4 fruit fly cellular contexts compared by ENCODE assay signal in genomic region chr2L:12040510-12040909, dm6.
TF ChIP-seq lines count a peak whose summit lies in the region.

Gene CG6766 (minus strand): TSS chr2L:12040689.

- TF ChIP-seq CTCF in whole organism, embryonic (GFP tag; optimal IDR thresholded peaks at IDR 0.05; lab: Kevin White, UChicago) = no peak

TF ChIP-seq in whole organism, adult, 20 proteins besides CTCF, POLR2A, EP300 and RAD21:
- TF ChIP-seq Mnt (GFP tag; optimal IDR thresholded peaks at IDR 0.05; lab: Kevin White, UChicago) (no peak), tj (GFP tag; optimal IDR thresholded peaks at IDR 0.05; lab: Kevin White, UChicago) (peak; percentile 18), bab1 (GFP tag; optimal IDR thresholded peaks at IDR 0.05; lab: Kevin White, UChicago) (peak; percentile 51), ovo (GFP tag; optimal IDR thresholded peaks at IDR 0.05; lab: Kevin White, UChicago) (no peak), CG11617 (GFP tag; optimal IDR thresholded peaks at IDR 0.05; lab: Kevin White, UChicago) (no peak), CG14711 (tag; optimal IDR thresholded peaks at IDR 0.05; lab: Kevin White, UChicago) (no peak), toe (GFP tag; optimal IDR thresholded peaks at IDR 0.05; lab: Kevin White, UChicago) (no peak), pad (GFP tag; optimal IDR thresholded peaks at IDR 0.05; lab: Kevin White, UChicago) (no peak)

TF ChIP-seq in whole organism, embryonic, 481 proteins besides CTCF, POLR2A, EP300 and RAD21 (continues in another document):
- TF ChIP-seq run (tag; optimal IDR thresholded peaks at IDR 0.05; lab: Kevin White, UChicago) (no peak), Aef1 (GFP tag; IDR thresholded peaks at IDR 0.05; lab: Robert Waterston, UW) (no peak), Myb (GFP tag; optimal IDR thresholded peaks at IDR 0.05; lab: Kevin White, UChicago) (peak; percentile 87), CG14710 (tag; optimal IDR thresholded peaks at IDR 0.05; lab: Kevin White, UChicago) (peak; percentile 31), CG14667 (GFP tag; IDR thresholded peaks at IDR 0.05; lab: Robert Waterston, UW) (no peak), h (optimal IDR thresholded peaks at IDR 0.05; lab: Kevin White, UChicago) (no peak), MESR4 (GFP tag; optimal IDR thresholded peaks at IDR 0.05; lab: Kevin White, UChicago) (peak; percentile 60), Med (GFP tag; lab: Kevin White, UChicago) (peak; percentile 48), Scr (GFP tag; IDR thresholded peaks at IDR 0.05; lab: Robert Waterston, UW; ENCODE audit: partially characterized antibody) (peak; percentile 36; the same call in 1 of the 2 replicates), Usf (GFP tag; optimal IDR thresholded peaks at IDR 0.05; lab: Kevin White, UChicago) (no peak), nerfin-1 (tag; optimal IDR thresholded peaks at IDR 0.05; lab: Kevin White, UChicago) (peak; percentile 91), bbx (GFP tag; IDR thresholded peaks at IDR 0.05; lab: Robert Waterston, UW; ENCODE audit: partially characterized antibody) (peak; percentile 35; the same call in 1 of the 2 replicates), row (GFP tag; IDR thresholded peaks at IDR 0.05; lab: Robert Waterston, UW) (peak; percentile 80), BEAF-32 (GFP tag; optimal IDR thresholded peaks at IDR 0.05; lab: Kevin White, UChicago) (peak; percentile 52), CG2712 (tag; optimal IDR thresholded peaks at IDR 0.05; lab: Kevin White, UChicago) (peak; percentile 15), CG12219 (GFP tag; optimal IDR thresholded peaks at IDR 0.05; lab: Kevin White, UChicago) (no peak), gfzf (GFP tag; optimal IDR thresholded peaks at IDR 0.05; lab: Kevin White, UChicago) (peak; percentile 27), CG31388 (GFP tag; optimal IDR thresholded peaks at IDR 0.05; lab: Kevin White, UChicago) (no peak), bigmax (GFP tag; optimal IDR thresholded peaks at IDR 0.05; lab: Kevin White, UChicago) (peak; percentile 24), Dref (GFP tag; IDR thresholded peaks at IDR 0.05; lab: Robert Waterston, UW) (peak; percentile 58), phol (tag; optimal IDR thresholded peaks at IDR 0.05; lab: Kevin White, UChicago) (peak; percentile 9), Dll (GFP tag; IDR thresholded peaks at IDR 0.05; lab: Robert Waterston, UW; ENCODE audit: partially characterized antibody) (peak; percentile 29; the same call in 1 of the 4 replicates), lola (GFP tag; optimal IDR thresholded peaks at IDR 0.05; lab: Kevin White, UChicago) (no peak), sd (tag; optimal IDR thresholded peaks at IDR 0.05; lab: Kevin White, UChicago) (peak; percentile 62), Neu2 (GFP tag; optimal IDR thresholded peaks at IDR 0.05; lab: Kevin White, UChicago; ENCODE audit: borderline replicate concordance) (no peak), stwl (tag; optimal IDR thresholded peaks at IDR 0.05; lab: Kevin White, UChicago) (peak; percentile 73), CG3847 (GFP tag; IDR thresholded peaks at IDR 0.05; lab: Robert Waterston, UW) (no peak)

TF ChIP-seq in whole organism, prepupa, 60 proteins besides CTCF, POLR2A, EP300 and RAD21:
- TF ChIP-seq pdm3 (GFP tag; optimal IDR thresholded peaks at IDR 0.05; lab: Kevin White, UChicago) = no peak
- TF ChIP-seq dsx (GFP tag; optimal IDR thresholded peaks at IDR 0.05; lab: Kevin White, UChicago; ENCODE audit: poor library complexity, severe bottlenecking) = peak; percentile 8
- no peak for TF ChIP-seq lz (GFP tag; optimal IDR thresholded peaks at IDR 0.05; lab: Kevin White, UChicago)
- peak; percentile 7 for TF ChIP-seq Eip78C (GFP tag; lab: Kevin White, UChicago)
- no peak for TF ChIP-seq CG6854 (GFP tag; optimal IDR thresholded peaks at IDR 0.05; lab: Kevin White, UChicago)
- no peak for TF ChIP-seq CG1621 (tag; optimal IDR thresholded peaks at IDR 0.05; lab: Kevin White, UChicago)
- no peak for TF ChIP-seq cyc (GFP tag; optimal IDR thresholded peaks at IDR 0.05; lab: Kevin White, UChicago)
- TF ChIP-seq CG6163 (GFP tag; IDR thresholded peaks at IDR 0.05; lab: Robert Waterston, UW) = no peak
- no peak for TF ChIP-seq achi (GFP tag; optimal IDR thresholded peaks at IDR 0.05; lab: Kevin White, UChicago)
- TF ChIP-seq vri (GFP tag; optimal IDR thresholded peaks at IDR 0.05; lab: Kevin White, UChicago) = peak; percentile 12
- TF ChIP-seq CG16779 (tag; optimal IDR thresholded peaks at IDR 0.05; lab: Kevin White, UChicago) = no peak
- TF ChIP-seq CG34406 (GFP tag; optimal IDR thresholded peaks at IDR 0.05; lab: Kevin White, UChicago) = no peak
- no peak for TF ChIP-seq CG8119 (GFP tag; IDR thresholded peaks at IDR 0.05; lab: Robert Waterston, UW)
- no peak for TF ChIP-seq CG3919 (GFP tag; optimal IDR thresholded peaks at IDR 0.05; lab: Kevin White, UChicago)
- TF ChIP-seq CG9139 (GFP tag; optimal IDR thresholded peaks at IDR 0.05; lab: Kevin White, UChicago) = no peak
- TF ChIP-seq CG6808 (GFP tag; optimal IDR thresholded peaks at IDR 0.05; lab: Kevin White, UChicago) = no peak
- no peak for TF ChIP-seq Eip93F (GFP tag; optimal IDR thresholded peaks at IDR 0.05; lab: Kevin White, UChicago)
- TF ChIP-seq Smox (GFP tag; optimal IDR thresholded peaks at IDR 0.05; lab: Kevin White, UChicago) = no peak
- no peak for TF ChIP-seq CG15336 (GFP tag; IDR thresholded peaks at IDR 0.05; lab: Robert Waterston, UW)

TF ChIP-seq in whole organism, wandering third instar larva, 38 proteins besides CTCF, POLR2A, EP300 and RAD21:
- TF ChIP-seq Myc (optimal IDR thresholded peaks at IDR 0.05; lab: Kevin White, UChicago) (peak; percentile 87), Rel (GFP tag; optimal IDR thresholded peaks at IDR 0.05; lab: Kevin White, UChicago) (no peak), Rel (tag; optimal IDR thresholded peaks at IDR 0.05; lab: Kevin White, UChicago) (no peak)
